Fruit fly (Drosophila melanogaster) whole organism, embryonic: ENCODE data around the gene Nlg2.

Experiments
- ATbp ChIP-seq: fragments of 200-800 bp; sonication (Bioruptor generic); optimal IDR thresholded peaks from 2 replicates; lab custom pipeline; 2017; ENCODE audit warnings: missing biosample characterization, mild to moderate bottlenecking, missing genetic modification characterization, missing genetic modification reagents
- Abd-B ChIP-seq: fragments of 200-800 bp; sonication (Bioruptor generic); optimal IDR thresholded peaks from 2 replicates; lab custom pipeline; 2018; ENCODE audit warnings: missing biosample characterization, mild to moderate bottlenecking, missing genetic modification characterization, moderate library complexity
- Antp ChIP-seq: fragments of 200-800 bp; sonication (Bioruptor generic); optimal IDR thresholded peaks from 3 replicates; lab custom pipeline; 2016; ENCODE audit warnings: missing biosample characterization, missing genetic modification characterization
- BEAF-32 ChIP-seq: fragments of 200-800 bp; sonication (Bioruptor generic); optimal IDR thresholded peaks from 3 replicates; lab custom pipeline; 2017; ENCODE audit warnings: missing biosample characterization, missing genetic modification characterization, mild to moderate bottlenecking, moderate library complexity, missing genetic modification reagents
- Bdp1 ChIP-seq: fragments of 200-800 bp; sonication (Bioruptor generic); optimal IDR thresholded peaks from 3 replicates; lab custom pipeline; 2016; ENCODE audit warnings: missing biosample characterization, missing genetic modification characterization
- Bteb2 ChIP-seq: fragments of 200-800 bp; sonication (Bioruptor generic); optimal IDR thresholded peaks from 2 replicates; lab custom pipeline; 2016; ENCODE audit warnings: missing biosample characterization, missing genetic modification characterization
- CG10274 ChIP-seq: fragments of 200-800 bp; sonication (Bioruptor generic); optimal IDR thresholded peaks from 3 replicates; lab custom pipeline; 2017; ENCODE audit warnings: missing biosample characterization, mild to moderate bottlenecking, missing genetic modification characterization
- CG11696 ChIP-seq: fragments of 200-800 bp; sonication (Bioruptor generic); IDR thresholded peaks from 2 replicates; pipeline ENCODE4 v1.3.6; 2022; ENCODE audit warnings: missing biosample characterization, missing genetic modification characterization
- CG12659 ChIP-seq: fragments of 200-800 bp; sonication (Bioruptor generic); optimal IDR thresholded peaks from 3 replicates; lab custom pipeline; 2017; ENCODE audit warnings: mild to moderate bottlenecking, missing biosample characterization, missing genetic modification reagents, missing genetic modification characterization
- CG15269 ChIP-seq: fragments of 200-800 bp; sonication (Bioruptor generic); optimal IDR thresholded peaks from 2 replicates; lab custom pipeline; 2018; ENCODE audit warnings: missing biosample characterization, mild to moderate bottlenecking, missing genetic modification characterization, moderate library complexity
- CG1602 ChIP-seq: fragments of 200-800 bp; sonication (Bioruptor generic); optimal IDR thresholded peaks from 3 replicates; lab custom pipeline; 2016; ENCODE audit warnings: missing biosample characterization, missing genetic modification characterization
- CG1603 ChIP-seq: fragments of 200-800 bp; sonication (Bioruptor generic); optimal IDR thresholded peaks from 2 replicates; lab custom pipeline; 2019; ENCODE audit warnings: missing biosample characterization, mild to moderate bottlenecking, missing genetic modification characterization, moderate library complexity
- CG17186 ChIP-seq: fragments of 200-800 bp; sonication (Bioruptor generic); optimal IDR thresholded peaks from 3 replicates; lab custom pipeline; 2017; ENCODE audit warnings: missing biosample characterization, missing genetic modification reagents, missing genetic modification characterization
- CG17361 ChIP-seq: fragments of 200-800 bp; sonication (Bioruptor generic); IDR thresholded peaks from 3 replicates; pipeline ENCODE4 v1.3.6; 2022; ENCODE audit warnings: missing biosample characterization, missing genetic modification characterization
- CG18476 ChIP-seq: fragments of 200-800 bp; sonication (Bioruptor generic); optimal IDR thresholded peaks from 2 replicates; lab custom pipeline; 2016; ENCODE audit warnings: missing biosample characterization, mild to moderate bottlenecking, missing genetic modification characterization
- CG2202 ChIP-seq: fragments of 200-800 bp; sonication (Bioruptor generic); optimal IDR thresholded peaks from 2 replicates; lab custom pipeline; 2018; ENCODE audit warnings: missing biosample characterization, mild to moderate bottlenecking, missing genetic modification characterization
- CG30403 ChIP-seq: fragments of 200-800 bp; sonication (Bioruptor generic); optimal IDR thresholded peaks from 3 replicates; lab custom pipeline; 2016; ENCODE audit warnings: missing biosample characterization, missing genetic modification characterization
- CG33557 ChIP-seq: fragments of 200-800 bp; sonication (Bioruptor generic); optimal IDR thresholded peaks from 2 replicates; lab custom pipeline; 2019; ENCODE audit warnings: missing biosample characterization, mild to moderate bottlenecking, missing genetic modification characterization, moderate library complexity
- CG4328 ChIP-seq: fragments of 200-800 bp; sonication (Bioruptor generic); optimal IDR thresholded peaks from 3 replicates; lab custom pipeline; 2017; ENCODE audit warnings: missing biosample characterization, missing genetic modification reagents, missing genetic modification characterization
- CG6791 ChIP-seq: fragments of 200-800 bp; sonication (Bioruptor generic); IDR thresholded peaks from 3 replicates; pipeline ENCODE4 v1.3.6; 2022; ENCODE audit warnings: missing biosample characterization, missing genetic modification characterization; ENCODE audit not compliant: partially characterized antibody
- CG8924 ChIP-seq: fragments of 200-800 bp; optimal IDR thresholded peaks from 3 replicates; lab custom pipeline; 2019; ENCODE audit warnings: missing biosample characterization, mild to moderate bottlenecking, missing genetic modification characterization, moderate library complexity
- CG9797 ChIP-seq: fragments of 200-800 bp; sonication (Bioruptor generic); optimal IDR thresholded peaks from 3 replicates; lab custom pipeline; 2018; ENCODE audit warnings: missing biosample characterization, mild to moderate bottlenecking, missing genetic modification characterization
- CoRest ChIP-seq: fragments of 200-800 bp; sonication (Bioruptor generic); optimal IDR thresholded peaks from 3 replicates; lab custom pipeline; 2018; ENCODE audit warnings: missing biosample characterization, mild to moderate bottlenecking, missing genetic modification characterization, moderate library complexity
- Dbx ChIP-seq: fragments of 200-800 bp; sonication (Bioruptor generic); IDR thresholded peaks from 3 replicates; pipeline ENCODE4 v1.3.6; 2022; ENCODE audit warnings: missing biosample characterization, missing genetic modification characterization
- Fer3 ChIP-seq: fragments of 200-800 bp; sonication (Bioruptor generic); optimal IDR thresholded peaks from 2 replicates; lab custom pipeline; 2018; ENCODE audit warnings: missing biosample characterization, mild to moderate bottlenecking, missing genetic modification characterization, moderate library complexity
- H15 ChIP-seq: fragments of 200-800 bp; sonication (Bioruptor generic); IDR thresholded peaks from 3 replicates; pipeline ENCODE4 v1.3.6; 2022; ENCODE audit warnings: missing biosample characterization, missing genetic modification characterization
- Hr39 ChIP-seq: fragments of >200 bp; optimal IDR thresholded peaks from 2 replicates; lab custom pipeline; 2017
- Kr ChIP-seq: fragments of 200-800 bp; sonication (Bioruptor generic); optimal IDR thresholded peaks from 2 replicates; lab custom pipeline; 2017; ENCODE audit warnings: missing biosample characterization, mild to moderate bottlenecking, missing genetic modification characterization
- Max ChIP-seq: fragments of 200-800 bp; sonication (Bioruptor generic); optimal IDR thresholded peaks from 2 replicates; lab custom pipeline; 2016; ENCODE audit warnings: missing biosample characterization, mild to moderate bottlenecking, missing genetic modification characterization
- Opbp ChIP-seq: fragments of 200-800 bp; sonication (Bioruptor generic); IDR thresholded peaks from 3 replicates; pipeline ENCODE4 v1.3.6; 2022; ENCODE audit warnings: missing biosample characterization, missing genetic modification characterization; ENCODE audit not compliant: partially characterized antibody
- Scr ChIP-seq: fragments of 200-800 bp; sonication (Bioruptor generic); IDR thresholded peaks from 2 replicates; pipeline ENCODE4 v1.3.6; 2022; ENCODE audit warnings: missing biosample characterization, missing genetic modification characterization; ENCODE audit not compliant: partially characterized antibody
- Six4 ChIP-seq: fragments of 200-800 bp; sonication (Bioruptor generic); optimal IDR thresholded peaks from 2 replicates; lab custom pipeline; 2016; ENCODE audit warnings: missing biosample characterization, missing genetic modification characterization
- Vsx1 ChIP-seq: fragments of 200-800 bp; sonication (Bioruptor generic); optimal IDR thresholded peaks from 2 replicates; lab custom pipeline; 2017; ENCODE audit warnings: missing biosample characterization, mild to moderate bottlenecking, missing genetic modification characterization, missing genetic modification reagents
- YL-1 ChIP-seq: fragments of 200-800 bp; sonication (Bioruptor generic); optimal IDR thresholded peaks from 3 replicates; lab custom pipeline; 2017; ENCODE audit warnings: missing biosample characterization, mild to moderate bottlenecking, missing genetic modification characterization
- br ChIP-seq: fragments of >200 bp; optimal IDR thresholded peaks from 2 replicates; lab custom pipeline; 2017
- crp ChIP-seq, 2 experiments: fragments of 200-800 bp; sonication (Bioruptor generic); optimal IDR thresholded peaks; 2 replicates in 1 of 2; 3 replicates in 1 of 2; lab custom pipeline; 2017; ENCODE audit warnings: missing biosample characterization in 2 of 2, missing genetic modification characterization in 2 of 2, mild to moderate bottlenecking in 1 of 2, moderate library complexity in 1 of 2
- danr ChIP-seq: fragments of 200-800 bp; sonication (Bioruptor generic); IDR thresholded peaks from 2 replicates; pipeline ENCODE4 v1.3.6; 2022; ENCODE audit warnings: missing biosample characterization, missing genetic modification characterization
- ewg ChIP-seq: fragments of 200-800 bp; sonication (Bioruptor generic); optimal IDR thresholded peaks from 3 replicates; lab custom pipeline; 2017; ENCODE audit warnings: mild to moderate bottlenecking, missing biosample characterization, missing genetic modification reagents, missing genetic modification characterization
- fd3F ChIP-seq: fragments of 200-800 bp; sonication (Bioruptor generic); optimal IDR thresholded peaks from 2 replicates; lab custom pipeline; 2018; ENCODE audit warnings: missing biosample characterization, mild to moderate bottlenecking, missing genetic modification characterization, moderate library complexity
- fu2 ChIP-seq: fragments of 200-800 bp; sonication (Bioruptor generic); optimal IDR thresholded peaks from 2 replicates; lab custom pipeline; 2016; ENCODE audit warnings: missing biosample characterization, missing genetic modification characterization
- gsb-n ChIP-seq: fragments of 200-800 bp; sonication (Bioruptor generic); optimal IDR thresholded peaks from 3 replicates; lab custom pipeline; 2018; ENCODE audit warnings: missing biosample characterization, mild to moderate bottlenecking, missing genetic modification characterization
- hkb ChIP-seq, 2 experiments: fragments of 200-800 bp in 1 of 2; fragments of >200 bp in 1 of 2; sonication (Bioruptor generic) in 1 of 2; IDR thresholded peaks in 1 of 2; optimal IDR thresholded peaks in 1 of 2; 2 replicates each; pipeline versions ENCODE4 v1.3.6 to Lab custom; 2017 to 2022; ENCODE audit warnings: missing biosample characterization in 1 of 2, missing genetic modification characterization in 1 of 2
- jigr1 ChIP-seq: fragments of 200-800 bp; sonication (Bioruptor generic); IDR thresholded peaks from 3 replicates; pipeline ENCODE4 v1.3.6; 2022; ENCODE audit warnings: missing biosample characterization, missing genetic modification characterization
- lmd ChIP-seq: fragments of 200-800 bp; sonication (Bioruptor generic); IDR thresholded peaks from 2 replicates; pipeline ENCODE4 v1.3.6; 2022; ENCODE audit warnings: missing biosample characterization, missing genetic modification characterization
- prd ChIP-seq, 3 experiments: fragments of >200 bp in 2 of 3; fragments of 200-800 bp in 1 of 3; sonication (Bioruptor generic) in 1 of 3; optimal IDR thresholded peaks in 2 of 3; IDR thresholded peaks in 1 of 3; 2 replicates in 2 of 3; 3 replicates in 1 of 3; pipeline versions ENCODE4 v1.3.6 to Lab custom; 2017 to 2022; ENCODE audit warnings: missing biosample characterization in 1 of 3, missing genetic modification characterization in 1 of 3
- slbo ChIP-seq: fragments of 200-800 bp; sonication (Bioruptor generic); IDR thresholded peaks from 2 replicates; pipeline ENCODE4 v1.3.6; 2022; ENCODE audit warnings: missing biosample characterization, missing genetic modification characterization
- vnd ChIP-seq: fragments of 200-800 bp; sonication (Bioruptor generic); IDR thresholded peaks from 3 replicates; pipeline ENCODE4 v1.3.6; 2022; ENCODE audit warnings: missing biosample characterization, missing genetic modification characterization; ENCODE audit not compliant: partially characterized antibody
- wor ChIP-seq: fragments of 200-800 bp; sonication (Bioruptor generic); IDR thresholded peaks from 2 replicates; pipeline ENCODE4 v1.3.6; 2022; ENCODE audit warnings: missing biosample characterization, missing genetic modification characterization
- yki ChIP-seq: fragments of >200 bp; optimal IDR thresholded peaks from 3 replicates; lab custom pipeline; 2018
- zfh2 ChIP-seq: fragments of 200-800 bp; sonication (Bioruptor generic); optimal IDR thresholded peaks from 2 replicates; lab custom pipeline; 2016; ENCODE audit warnings: missing biosample characterization, missing genetic modification characterization

Gene Nlg2

dm6 chr2L:6948540-6948942, 73.8 kb downstream of the Nlg2 start, which contains the start of gene ihog (continued):
- TF ChIP-seq CoRest (no peak), CG4328 (GFP tag; lab: Kevin White, UChicago) (no peak), zfh2 (GFP tag; lab: Kevin White, UChicago) (no peak), jigr1 (GFP tag; lab: Robert Waterston, UW) (no peak), CG11696 (GFP tag; lab: Robert Waterston, UW) (no peak), yki (lab: Kevin White, UChicago) (no peak), CG1603 (tag; lab: Kevin White, UChicago) (peak; percentile 47), CG2202 (no peak), CG18476 (GFP tag; lab: Kevin White, UChicago) (no peak), lmd (GFP tag; lab: Robert Waterston, UW) (no peak), Kr (no peak), br (lab: Kevin White, UChicago) (no peak), CG9797 (GFP tag; lab: Kevin White, UChicago) (no peak), CG12659 (peak; percentile 31), Scr (GFP tag; lab: Robert Waterston, UW) (peak; percentile 47; the same call in 1 of the 2 replicates), H15 (no peak), CG1602 (no peak), YL-1 (GFP tag; lab: Kevin White, UChicago) (peak; percentile 60), Bteb2 (GFP tag; lab: Kevin White, UChicago) (no peak), fd3F (GFP tag; lab: Kevin White, UChicago) (no peak), CG17186 (no peak), fu2 (no peak), gsb-n (no peak), CG15269 (tag; lab: Kevin White, UChicago) (no peak), Six4 (GFP tag; lab: Kevin White, UChicago) (no peak), hkb (optimal IDR thresholded peaks at IDR 0.05; lab: Kevin White, UChicago) (no peak), hkb (GFP tag; IDR thresholded peaks at IDR 0.05; lab: Robert Waterston, UW) (no peak), Max (GFP tag; lab: Kevin White, UChicago) (no peak), CG10274 (GFP tag; lab: Kevin White, UChicago) (no peak), wor (GFP tag; lab: Robert Waterston, UW) (no peak), Opbp (peak; percentile 67), Vsx1 (GFP tag; lab: Kevin White, UChicago) (no peak), Fer3 (tag; lab: Kevin White, UChicago) (no peak), ATbp (no peak), Hr39 (lab: Kevin White, UChicago) (no peak), CG6791 (peak; percentile 63; the same call in 2 of the 3 replicates), CG33557 (GFP tag; lab: Kevin White, UChicago) (no peak), Dbx (no peak), CG17361 (0 out of 3 replicates have a peak, but pooled peaks have one; percentile 27), prd (optimal IDR thresholded peaks at IDR 0.05; lab: Kevin White, UChicago) (no peak), prd (GFP tag; IDR thresholded peaks at IDR 0.05; lab: Robert Waterston, UW) (no peak), Bdp1 (GFP tag; lab: Kevin White, UChicago) (no peak), CG30403 (GFP tag; lab: Kevin White, UChicago) (no peak), crp (GFP tag; optimal IDR thresholded peaks at IDR 0.05; lab: Kevin White, UChicago) (no peak), CG8924 (tag; lab: Kevin White, UChicago) (peak; percentile 61), Antp (no peak), slbo (GFP tag; lab: Robert Waterston, UW) (0 out of 2 replicates have a peak, but pooled peaks have one; percentile 13), danr (GFP tag; lab: Robert Waterston, UW) (no peak), BEAF-32 (GFP tag; lab: Kevin White, UChicago) (peak; percentile 48), ewg (GFP tag; lab: Kevin White, UChicago) (peak; percentile 53), vnd (GFP tag; lab: Robert Waterston, UW) (no peak), Abd-B (GFP tag; lab: Kevin White, UChicago) (no peak)
